Fruit fly (Drosophila melanogaster) whole organism, adult: Measurements from ENCODE around the gene CG7860.

Experiments used
- CG11617 ChIP-seq: fragments of 200-800 bp; sonication (Bioruptor generic); optimal IDR thresholded peaks from 2 replicates; lab custom pipeline; 2017; ENCODE audit warnings: mild to moderate bottlenecking, missing biosample characterization, missing genetic modification reagents, missing genetic modification characterization
- CG12768 ChIP-seq: fragments of 200-800 bp; sonication (Bioruptor generic); optimal IDR thresholded peaks from 2 replicates; lab custom pipeline; 2017; ENCODE audit warnings: missing biosample characterization, missing genetic modification characterization, mild to moderate bottlenecking, moderate library complexity, missing genetic modification reagents
- CG14711 ChIP-seq: fragments of 200-800 bp; sonication (Bioruptor generic); optimal IDR thresholded peaks from 2 replicates; lab custom pipeline; 2018; ENCODE audit warnings: missing biosample characterization, mild to moderate bottlenecking, missing genetic modification characterization, moderate library complexity
- CG1620 ChIP-seq: fragments of 200-800 bp; sonication (Bioruptor generic); optimal IDR thresholded peaks from 2 replicates; lab custom pipeline; 2016; ENCODE audit warnings: missing biosample characterization, missing genetic modification characterization
- CG33017 ChIP-seq: fragments of 200-800 bp; sonication (Bioruptor generic); optimal IDR thresholded peaks from 2 replicates; lab custom pipeline; 2018; ENCODE audit warnings: missing biosample characterization, mild to moderate bottlenecking, missing genetic modification characterization, moderate library complexity
- CG5204 ChIP-seq: fragments of 200-800 bp; sonication (Bioruptor generic); optimal IDR thresholded peaks from 2 replicates; lab custom pipeline; 2016; ENCODE audit warnings: missing biosample characterization, missing genetic modification characterization
- CG7045 ChIP-seq: fragments of 200-800 bp; sonication (Bioruptor generic); optimal IDR thresholded peaks from 2 replicates; lab custom pipeline; 2017; ENCODE audit warnings: missing biosample characterization, mild to moderate bottlenecking, missing genetic modification characterization
- CG7101 ChIP-seq: fragments of 200-800 bp; sonication (Bioruptor generic); optimal IDR thresholded peaks from 2 replicates; lab custom pipeline; 2018; ENCODE audit warnings: missing biosample characterization, mild to moderate bottlenecking, missing genetic modification characterization, moderate library complexity
- Clk ChIP-seq: fragments of 200-800 bp; sonication (Bioruptor generic); optimal IDR thresholded peaks from 2 replicates; lab custom pipeline; 2017; ENCODE audit warnings: missing biosample characterization, missing genetic modification characterization
- Crg-1 ChIP-seq: fragments of 200-800 bp; sonication (Bioruptor generic); optimal IDR thresholded peaks from 2 replicates; lab custom pipeline; 2016; ENCODE audit warnings: missing biosample characterization, missing genetic modification characterization
- Hr96 ChIP-seq: fragments of 200-800 bp; sonication (Bioruptor generic); optimal IDR thresholded peaks from 2 replicates; lab custom pipeline; 2016; ENCODE audit warnings: missing biosample characterization, missing genetic modification characterization
- Mnt ChIP-seq: fragments of 200-800 bp; sonication (Bioruptor generic); optimal IDR thresholded peaks from 2 replicates; lab custom pipeline; 2016; ENCODE audit warnings: missing biosample characterization, mild to moderate bottlenecking, missing genetic modification characterization
- bab1 ChIP-seq: fragments of 200-800 bp; sonication (Bioruptor generic); optimal IDR thresholded peaks from 3 replicates; lab custom pipeline; 2019; ENCODE audit warnings: missing biosample characterization, mild to moderate bottlenecking, missing genetic modification characterization, moderate library complexity
- cic ChIP-seq: fragments of 200-800 bp; sonication (Bioruptor generic); optimal IDR thresholded peaks from 2 replicates; lab custom pipeline; 2017; ENCODE audit warnings: missing biosample characterization, mild to moderate bottlenecking, missing genetic modification characterization, moderate library complexity
- cnc ChIP-seq, 2 experiments: fragments of >200 bp; optimal IDR thresholded peaks; 2 replicates each; lab custom pipeline; 2017
- kay ChIP-seq: fragments of 200-800 bp; sonication (Bioruptor generic); peaks from one replicate; lab custom pipeline; 2016; ENCODE audit warnings: missing biosample characterization, missing genetic modification characterization, borderline replicate concordance
- ovo ChIP-seq: fragments of 200-800 bp; sonication (Bioruptor generic); optimal IDR thresholded peaks from 2 replicates; lab custom pipeline; 2016; ENCODE audit warnings: missing biosample characterization, missing genetic modification characterization
- pad ChIP-seq: fragments of 200-800 bp; sonication (Bioruptor generic); optimal IDR thresholded peaks from 3 replicates; lab custom pipeline; 2017; ENCODE audit warnings: missing biosample characterization, missing genetic modification characterization, mild to moderate bottlenecking, moderate library complexity, missing genetic modification reagents
- tj ChIP-seq: fragments of 200-800 bp; sonication (Bioruptor generic); optimal IDR thresholded peaks from 3 replicates; lab custom pipeline; 2017; ENCODE audit warnings: missing biosample characterization, mild to moderate bottlenecking, missing genetic modification characterization, moderate library complexity
- toe ChIP-seq: fragments of 200-800 bp; sonication (Bioruptor generic); optimal IDR thresholded peaks from 2 replicates; lab custom pipeline; 2016; ENCODE audit warnings: missing biosample characterization, missing genetic modification characterization

CG7860 gene

dm6 chrX:15555945-15556344, 12.8 kb upstream of the CG7860 start, which contains the start of gene CG42300:
TSS of gene CG42300 (minus strand) at chrX:15556045.
- no peak for TF ChIP-seq toe (GFP tag; lab: Kevin White, UChicago)
- TF ChIP-seq CG5204 (GFP tag; lab: Kevin White, UChicago) = no peak
- TF ChIP-seq CG11617 (GFP tag; lab: Kevin White, UChicago) = no peak
- TF ChIP-seq CG7045 (GFP tag; lab: Kevin White, UChicago) = no peak
- no peak for TF ChIP-seq Crg-1 (GFP tag; lab: Kevin White, UChicago)
- TF ChIP-seq Hr96 = no peak
- no peak for TF ChIP-seq Clk (GFP tag; lab: Kevin White, UChicago)
- TF ChIP-seq CG14711 (tag; lab: Kevin White, UChicago) = no peak

- TF ChIP-seq CG7045 (GFP tag; lab: Kevin White, UChicago) (no peak), bab1 (peak; percentile 18), tj (no peak), CG7101 (tag; lab: Kevin White, UChicago) (peak; percentile 25), CG33017 (tag; lab: Kevin White, UChicago) (no peak), ovo (GFP tag; lab: Kevin White, UChicago) (no peak), Crg-1 (GFP tag; lab: Kevin White, UChicago) (no peak)
These were observed 325 bp upstream of the CG7860 start for dm6 chrX:15568353-15568982.

DNA sequence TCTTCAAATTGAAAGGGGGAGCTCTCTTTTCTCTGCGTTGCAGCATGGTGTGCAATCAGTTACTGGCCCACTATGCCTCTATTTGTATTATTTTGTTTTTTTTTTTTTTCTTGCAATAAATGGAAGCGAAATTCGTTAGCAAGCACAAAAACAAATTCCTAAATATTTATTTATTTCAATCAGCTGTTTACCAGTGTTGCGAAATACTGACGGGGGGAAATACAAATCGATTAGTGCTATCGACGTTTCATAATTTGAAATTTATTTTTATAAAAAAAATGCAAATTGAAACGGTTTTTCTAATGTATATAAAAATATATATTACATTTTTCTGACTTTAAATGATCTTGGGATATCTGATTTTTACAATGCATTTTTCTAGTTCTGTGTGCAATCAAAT, 3.1 kb downstream of the CG7860 start, which contains the start of gene CG15643:
Gene CG15643 (minus strand): TSS at position 211 of the 400 bp plus-strand sequence.
- TF ChIP-seq bab1 = peak; percentile 5
- no peak for TF ChIP-seq Crg-1 (GFP tag; lab: Kevin White, UChicago)

DNA sequence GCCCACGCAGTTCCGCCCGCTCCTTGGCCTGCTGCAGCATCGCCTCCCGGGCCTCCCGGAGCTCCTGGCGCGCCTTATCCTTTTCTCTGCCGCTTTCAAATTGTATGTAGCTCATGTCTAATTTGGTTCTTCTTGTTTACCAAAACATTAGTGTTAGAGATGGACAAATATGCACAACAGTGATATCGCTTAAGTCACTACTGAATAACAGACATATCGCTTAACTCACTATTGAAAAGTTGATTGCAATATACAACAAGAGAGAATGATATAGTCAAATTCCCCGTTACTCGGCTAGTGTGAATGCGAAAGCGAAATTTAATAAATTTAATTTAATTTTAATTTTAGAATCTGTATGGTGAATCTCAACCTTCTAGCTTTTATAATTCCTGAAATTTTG, 5.6 kb downstream of the CG7860 start, which contains the start of gene CG9213:
Gene CG9213 (minus strand): TSS at position 152 of the 400 bp plus-strand sequence.
- TF ChIP-seq CG7045 (GFP tag; lab: Kevin White, UChicago) = no peak
- TF ChIP-seq CG1620 (GFP tag; lab: Kevin White, UChicago) = peak; percentile 20

dm6 chrX:15575557-15575956, 6.8 kb downstream of the CG7860 start, which contains the start of gene CG42299:
TSS of gene CG42299 (minus strand) at chrX:15575683.
- no peak for TF ChIP-seq Crg-1 (GFP tag; lab: Kevin White, UChicago)

- TF ChIP-seq bab1 (peak; percentile 44), Mnt (GFP tag; lab: Kevin White, UChicago) (peak; percentile 45), CG33017 (tag; lab: Kevin White, UChicago) (no peak), CG1620 (GFP tag; lab: Kevin White, UChicago) (peak; percentile 6), CG5204 (GFP tag; lab: Kevin White, UChicago) (no peak)
These were observed 9.2 kb downstream of the CG7860 start, which contains the start of the genes cerv and CG7872 for dm6 chrX:15578043-15578442. TSS of gene cerv (minus strand) at chrX:15578171. TSS of gene CG7872 (plus strand) at chrX:15578205.

- TF ChIP-seq bab1 (peak; percentile 86), CG14711 (tag; lab: Kevin White, UChicago) (peak; percentile 58), Clk (GFP tag; lab: Kevin White, UChicago) (no peak), CG7045 (GFP tag; lab: Kevin White, UChicago) (no peak), CG7101 (tag; lab: Kevin White, UChicago) (peak; percentile 52), CG11617 (GFP tag; lab: Kevin White, UChicago) (no peak), Crg-1 (GFP tag; lab: Kevin White, UChicago) (no peak), toe (GFP tag; lab: Kevin White, UChicago) (no peak)
These were observed 10.8 kb downstream of the CG7860 start for dm6 chrX:15579579-15579978.

DNA sequence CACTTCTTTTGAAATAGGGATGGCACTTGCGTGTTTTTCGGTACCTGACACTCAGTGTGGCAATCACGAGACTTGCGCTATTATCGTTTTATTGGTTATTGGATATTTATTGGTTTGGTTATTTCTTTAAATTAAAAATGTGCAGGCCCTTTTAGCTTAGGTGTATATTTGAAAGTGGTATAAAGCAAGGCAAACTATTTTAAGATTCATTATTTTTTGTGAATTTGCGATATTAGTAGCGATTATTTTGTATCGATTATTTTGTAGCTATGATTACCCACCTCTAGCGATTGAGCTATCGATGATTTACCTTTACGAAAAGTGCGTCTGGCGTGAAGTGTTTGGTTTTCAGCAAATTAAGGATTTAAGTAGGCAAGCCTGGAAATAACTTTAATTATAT, 14.1 kb downstream of the CG7860 start, which contains the start of the genes CG9215 and CG8097:
Gene CG9215 (minus strand): TSS at position 22 of the 400 bp plus-strand sequence.
Gene CG8097 (plus strand): TSS at position 307 of the 400 bp plus-strand sequence.
- TF ChIP-seq ovo (GFP tag; lab: Kevin White, UChicago) (peak; percentile 38), kay (GFP tag; lab: Kevin White, UChicago) (no peak), CG14711 (tag; lab: Kevin White, UChicago) (peak; percentile 58), CG1620 (GFP tag; lab: Kevin White, UChicago) (peak; percentile 83), cnc (optimal IDR thresholded peaks at IDR 0.05; lab: Kevin White, UChicago) (no peak), Mnt (GFP tag; lab: Kevin White, UChicago) (peak; percentile 69), Hr96 (peak; percentile 75), CG7101 (tag; lab: Kevin White, UChicago) (peak; percentile 58), cic (GFP tag; lab: Kevin White, UChicago) (no peak), Crg-1 (GFP tag; lab: Kevin White, UChicago) (peak; percentile 51), CG33017 (tag; lab: Kevin White, UChicago) (no peak), CG5204 (GFP tag; lab: Kevin White, UChicago) (peak; percentile 64), pad (GFP tag; lab: Kevin White, UChicago) (peak; percentile 49), CG12768 (GFP tag; lab: Kevin White, UChicago) (no peak), CG11617 (GFP tag; lab: Kevin White, UChicago) (peak; percentile 57), toe (GFP tag; lab: Kevin White, UChicago) (peak; percentile 73), bab1 (peak; percentile 65), Clk (GFP tag; lab: Kevin White, UChicago) (no peak), CG7045 (GFP tag; lab: Kevin White, UChicago) (no peak), tj (peak; percentile 15)
